Fruit fly (Drosophila melanogaster) whole organism, prepupa: ENCODE data around the gene Adss.

ENCODE experiments used
- CG11762 ChIP-seq: fragments of 200-800 bp; sonication (Bioruptor generic); optimal IDR thresholded peaks from 3 replicates; lab custom pipeline; 2016; ENCODE audit warnings: missing biosample characterization, missing genetic modification characterization; ENCODE audit not compliant: insufficient read depth
- CG3032 ChIP-seq: fragments of 200-800 bp; optimal IDR thresholded peaks from 2 replicates; lab custom pipeline; 2019; ENCODE audit warnings: missing biosample characterization, mild to moderate bottlenecking, missing genetic modification characterization, moderate library complexity
- CG31627 ChIP-seq: fragments of 200-800 bp; sonication (Bioruptor generic); optimal IDR thresholded peaks from 3 replicates; lab custom pipeline; 2016; ENCODE audit warnings: missing biosample characterization, missing genetic modification characterization
- CG34406 ChIP-seq: fragments of 200-800 bp; sonication (Bioruptor generic); optimal IDR thresholded peaks from 3 replicates; lab custom pipeline; 2016; ENCODE audit warnings: missing biosample characterization, missing genetic modification characterization
- CG4318 ChIP-seq: fragments of 200-800 bp; sonication (Bioruptor generic); optimal IDR thresholded peaks from 3 replicates; lab custom pipeline; 2017; ENCODE audit warnings: missing biosample characterization, mild to moderate bottlenecking, missing genetic modification characterization
- CG6792 ChIP-seq: fragments of 200-800 bp; sonication (Bioruptor generic); optimal IDR thresholded peaks from 3 replicates; lab custom pipeline; 2016; ENCODE audit warnings: missing biosample characterization, missing genetic modification characterization
- CG6808 ChIP-seq: fragments of 200-800 bp; sonication (Bioruptor generic); optimal IDR thresholded peaks from 3 replicates; lab custom pipeline; 2017; ENCODE audit warnings: missing biosample characterization, missing genetic modification characterization, mild to moderate bottlenecking, moderate library complexity, missing genetic modification reagents
- Gug ChIP-seq: fragments of 200-800 bp; sonication (Bioruptor generic); IDR thresholded peaks from 2 replicates; pipeline ENCODE4 v1.3.6; 2022; ENCODE audit warnings: missing biosample characterization, missing genetic modification characterization
- esn ChIP-seq: fragments of 200-800 bp; sonication (Bioruptor generic); optimal IDR thresholded peaks from 2 replicates; lab custom pipeline; 2016; ENCODE audit warnings: missing biosample characterization, mild to moderate bottlenecking, missing genetic modification characterization, moderate library complexity
- fd85E ChIP-seq: fragments of 200-800 bp; sonication (Bioruptor generic); optimal IDR thresholded peaks from 3 replicates; lab custom pipeline; 2016; ENCODE audit warnings: missing biosample characterization, missing genetic modification characterization
- fkh ChIP-seq: fragments of 200-800 bp; sonication (Bioruptor generic); optimal IDR thresholded peaks from 3 replicates; lab custom pipeline; 2017; ENCODE audit warnings: missing biosample characterization, mild to moderate bottlenecking, missing genetic modification characterization, moderate library complexity
- vri ChIP-seq: fragments of 200-800 bp; sonication (Bioruptor generic); optimal IDR thresholded peaks from 3 replicates; lab custom pipeline; 2016; ENCODE audit warnings: missing biosample characterization, mild to moderate bottlenecking, missing genetic modification characterization

DNA sequence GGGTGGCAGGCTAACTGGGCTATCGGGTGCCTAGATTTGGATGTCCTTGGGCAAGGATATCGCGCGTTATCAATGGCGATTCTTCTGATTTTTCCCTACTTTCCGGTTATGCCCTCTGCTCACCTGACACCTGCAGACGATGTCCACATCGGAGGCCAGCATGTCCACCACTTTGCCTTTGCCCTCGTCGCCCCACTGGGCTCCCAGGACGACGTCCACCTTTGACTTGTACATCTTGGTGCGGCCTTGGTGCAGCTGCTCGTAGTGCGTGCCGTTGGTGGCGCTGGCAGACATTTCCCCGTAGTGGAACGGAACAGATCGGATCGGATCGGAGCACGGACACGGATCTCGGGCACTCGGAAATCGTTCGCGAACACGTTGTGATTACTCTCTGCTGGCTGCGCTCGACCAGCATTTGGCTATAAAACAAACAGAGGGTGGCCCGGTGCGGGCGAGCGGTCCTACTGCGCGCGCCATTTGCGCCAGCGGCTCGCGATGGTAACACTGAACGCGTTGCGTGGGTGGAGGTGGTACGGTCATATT is at the start of gene Adss:
- TF ChIP-seq fd85E (no peak), CG3032 (no peak), fkh (GFP tag; lab: Kevin White, UChicago) (peak; percentile 92), esn (peak; percentile 0), CG4318 (GFP tag; lab: Kevin White, UChicago) (no peak), Gug (GFP tag; lab: Robert Waterston, UW) (no peak), CG34406 (GFP tag; lab: Kevin White, UChicago) (no peak), CG31627 (GFP tag; lab: Kevin White, UChicago) (no peak), CG6808 (GFP tag; lab: Kevin White, UChicago) (no peak), CG11762 (GFP tag; lab: Kevin White, UChicago) (no peak), vri (GFP tag; lab: Kevin White, UChicago) (no peak), CG6792 (GFP tag; lab: Kevin White, UChicago) (no peak)
